Fruit fly (Drosophila melanogaster) whole organism, embryonic: Measurements from ENCODE around the gene Pcmt.

Experiments used
- CG10462 ChIP-seq: fragments of 200-800 bp; sonication (Bioruptor generic); optimal IDR thresholded peaks from 2 replicates; lab custom pipeline; 2016; ENCODE audit warnings: missing biosample characterization, missing genetic modification characterization
- CG10654 ChIP-seq: fragments of 200-800 bp; sonication (Bioruptor generic); optimal IDR thresholded peaks from 2 replicates; lab custom pipeline; 2016; ENCODE audit warnings: missing biosample characterization, missing genetic modification characterization
- CG10979 ChIP-seq: fragments of 200-800 bp; sonication (Bioruptor generic); optimal IDR thresholded peaks from 2 replicates; lab custom pipeline; 2018; ENCODE audit warnings: missing biosample characterization, mild to moderate bottlenecking, missing genetic modification characterization, moderate library complexity
- CG12219 ChIP-seq: fragments of 200-800 bp; sonication (Bioruptor generic); optimal IDR thresholded peaks from 3 replicates; lab custom pipeline; 2018; ENCODE audit warnings: missing biosample characterization, mild to moderate bottlenecking, missing genetic modification characterization
- CG14441 ChIP-seq: fragments of 200-800 bp; sonication (Bioruptor generic); IDR thresholded peaks from 2 replicates; pipeline ENCODE4 v1.3.6; 2022; ENCODE audit warnings: missing biosample characterization, missing genetic modification characterization
- CG14710 ChIP-seq: fragments of 200-800 bp; sonication (Bioruptor generic); optimal IDR thresholded peaks from 3 replicates; lab custom pipeline; 2019; ENCODE audit warnings: missing biosample characterization, mild to moderate bottlenecking, missing genetic modification characterization, moderate library complexity
- CG15073 ChIP-seq: fragments of 200-800 bp; sonication (Bioruptor generic); optimal IDR thresholded peaks from 2 replicates; lab custom pipeline; 2016; ENCODE audit warnings: missing biosample characterization, missing genetic modification characterization
- CG17829 ChIP-seq: fragments of 200-800 bp; optimal IDR thresholded peaks from 2 replicates; lab custom pipeline; 2019; ENCODE audit warnings: missing biosample characterization, mild to moderate bottlenecking, missing genetic modification characterization, moderate library complexity
- CG31365 ChIP-seq: fragments of 200-800 bp; sonication (Bioruptor generic); optimal IDR thresholded peaks from 2 replicates; lab custom pipeline; 2018; ENCODE audit warnings: missing biosample characterization, mild to moderate bottlenecking, missing genetic modification characterization
- CG34422 ChIP-seq: fragments of 200-800 bp; sonication (Bioruptor generic); IDR thresholded peaks from 3 replicates; pipeline ENCODE4 v1.3.6; 2022; ENCODE audit warnings: missing biosample characterization, missing genetic modification characterization
- CG4617 ChIP-seq: fragments of 200-800 bp; sonication (Bioruptor generic); optimal IDR thresholded peaks from 3 replicates; lab custom pipeline; 2016; ENCODE audit warnings: missing biosample characterization, missing genetic modification characterization, borderline replicate concordance
- CG6254 ChIP-seq: fragments of 200-800 bp; sonication (Bioruptor generic); optimal IDR thresholded peaks from 3 replicates; lab custom pipeline; 2017; ENCODE audit warnings: mild to moderate bottlenecking, missing biosample characterization, missing genetic modification reagents, missing genetic modification characterization
- CG6654 ChIP-seq: fragments of 200-800 bp; sonication (Bioruptor generic); optimal IDR thresholded peaks from 2 replicates; lab custom pipeline; 2017; ENCODE audit warnings: missing biosample characterization, mild to moderate bottlenecking, missing genetic modification characterization
- CG7839 ChIP-seq: fragments of 200-800 bp; sonication (Bioruptor generic); optimal IDR thresholded peaks from 3 replicates; lab custom pipeline; 2018; ENCODE audit warnings: missing biosample characterization, mild to moderate bottlenecking, missing genetic modification characterization, moderate library complexity
- Dbx ChIP-seq: fragments of 200-800 bp; sonication (Bioruptor generic); IDR thresholded peaks from 3 replicates; pipeline ENCODE4 v1.3.6; 2022; ENCODE audit warnings: missing biosample characterization, missing genetic modification characterization
- Dip2 ChIP-seq: fragments of 200-800 bp; sonication (Bioruptor generic); IDR thresholded peaks from 2 replicates; pipeline ENCODE4 v1.3.6; 2022; ENCODE audit warnings: missing biosample characterization, missing genetic modification characterization
- H15 ChIP-seq: fragments of 200-800 bp; sonication (Bioruptor generic); IDR thresholded peaks from 3 replicates; pipeline ENCODE4 v1.3.6; 2022; ENCODE audit warnings: missing biosample characterization, missing genetic modification characterization
- H2.0 ChIP-seq: fragments of 200-800 bp; sonication (Bioruptor generic); IDR thresholded peaks from 2 replicates; pipeline ENCODE4 v1.3.6; 2022; ENCODE audit warnings: missing biosample characterization, missing genetic modification characterization
- HLH54F ChIP-seq: fragments of 200-800 bp; sonication (Bioruptor generic); optimal IDR thresholded peaks from 3 replicates; lab custom pipeline; 2016; ENCODE audit warnings: missing biosample characterization, missing genetic modification characterization
- HLHmδ ChIP-seq: fragments of 200-800 bp; sonication (Bioruptor generic); optimal IDR thresholded peaks from 2 replicates; lab custom pipeline; 2018; ENCODE audit warnings: missing biosample characterization, mild to moderate bottlenecking, missing genetic modification characterization, moderate library complexity
- Hmr ChIP-seq: fragments of 200-800 bp; sonication (Bioruptor generic); optimal IDR thresholded peaks from 3 replicates; lab custom pipeline; 2017; ENCODE audit warnings: mild to moderate bottlenecking, missing biosample characterization, missing genetic modification reagents, missing genetic modification characterization
- Hr51 ChIP-seq, 2 experiments: fragments of 200-800 bp; sonication (Bioruptor generic); optimal IDR thresholded peaks; 2 replicates in 1 of 2; 3 replicates in 1 of 2; lab custom pipeline; 2016 to 2018; ENCODE audit warnings: missing biosample characterization in 2 of 2, missing genetic modification characterization in 2 of 2, mild to moderate bottlenecking in 1 of 2, moderate library complexity in 1 of 2
- Lpt ChIP-seq: fragments of >200 bp; optimal IDR thresholded peaks from 2 replicates; lab custom pipeline; 2018; ENCODE audit warnings: missing biosample characterization, missing genetic modification characterization
- NK7.1 ChIP-seq: fragments of 200-800 bp; sonication (Bioruptor generic); optimal IDR thresholded peaks from 3 replicates; lab custom pipeline; 2016; ENCODE audit warnings: missing biosample characterization, missing genetic modification characterization
- Poxn ChIP-seq: fragments of 200-800 bp; sonication (Bioruptor generic); IDR thresholded peaks from 2 replicates; pipeline ENCODE4 v1.3.6; 2022; ENCODE audit warnings: missing biosample characterization, missing genetic modification characterization
- Sox102F ChIP-seq: fragments of 200-800 bp; sonication (Bioruptor generic); optimal IDR thresholded peaks from 2 replicates; lab custom pipeline; 2018; ENCODE audit warnings: missing biosample characterization, mild to moderate bottlenecking, missing genetic modification characterization, moderate library complexity
- ab ChIP-seq: fragments of 200-800 bp; sonication (Bioruptor generic); optimal IDR thresholded peaks from 2 replicates; lab custom pipeline; 2016; ENCODE audit warnings: missing biosample characterization, missing genetic modification characterization
- ash1 ChIP-seq: fragments of 200-800 bp; sonication (Bioruptor generic); optimal IDR thresholded peaks from 2 replicates; lab custom pipeline; 2018; ENCODE audit warnings: missing biosample characterization, mild to moderate bottlenecking, missing genetic modification characterization
- br ChIP-seq: fragments of >200 bp; optimal IDR thresholded peaks from 2 replicates; lab custom pipeline; 2017
- cato ChIP-seq: fragments of 200-800 bp; sonication (Bioruptor generic); optimal IDR thresholded peaks from 2 replicates; lab custom pipeline; 2016; ENCODE audit warnings: missing biosample characterization, missing genetic modification characterization, borderline replicate concordance
- chn ChIP-seq: fragments of 200-800 bp; sonication (Bioruptor generic); optimal IDR thresholded peaks from 2 replicates; lab custom pipeline; 2016; ENCODE audit warnings: missing biosample characterization, missing genetic modification characterization
- da ChIP-seq: fragments of 200-800 bp; sonication (Bioruptor generic); optimal IDR thresholded peaks from 2 replicates; lab custom pipeline; 2016; ENCODE audit warnings: missing biosample characterization, missing genetic modification characterization
- dati ChIP-seq: fragments of 200-800 bp; sonication (Bioruptor generic); IDR thresholded peaks from 2 replicates; pipeline ENCODE4 v1.3.6; 2022; ENCODE audit warnings: missing biosample characterization, missing genetic modification characterization
- disco-r ChIP-seq: fragments of 200-800 bp; sonication (Bioruptor generic); optimal IDR thresholded peaks from 2 replicates; lab custom pipeline; 2016; ENCODE audit warnings: missing biosample characterization, missing genetic modification characterization
- emc ChIP-seq: fragments of 200-800 bp; sonication (Bioruptor generic); optimal IDR thresholded peaks from 2 replicates; lab custom pipeline; 2016; ENCODE audit warnings: missing biosample characterization, missing genetic modification characterization
- fd64A ChIP-seq: fragments of 200-800 bp; sonication (Bioruptor generic); optimal IDR thresholded peaks from 3 replicates; lab custom pipeline; 2018; ENCODE audit warnings: missing biosample characterization, mild to moderate bottlenecking, missing genetic modification characterization
- ham ChIP-seq: fragments of 200-800 bp; sonication (Bioruptor generic); IDR thresholded peaks from 2 replicates; pipeline ENCODE4 v1.3.6; 2022; ENCODE audit warnings: missing biosample characterization, missing genetic modification characterization
- ind ChIP-seq: fragments of 200-800 bp; sonication (Bioruptor generic); optimal IDR thresholded peaks from 3 replicates; lab custom pipeline; 2016; ENCODE audit warnings: missing biosample characterization, missing genetic modification characterization
- insv ChIP-seq, 2 experiments: fragments of 200-800 bp; sonication (Bioruptor generic); optimal IDR thresholded peaks; 3 replicates each; lab custom pipeline; 2016 to 2018; ENCODE audit warnings: missing biosample characterization in 2 of 2, missing genetic modification characterization in 2 of 2
- kah ChIP-seq: fragments of 200-800 bp; sonication (Bioruptor generic); optimal IDR thresholded peaks from 2 replicates; lab custom pipeline; 2018; ENCODE audit warnings: missing biosample characterization, mild to moderate bottlenecking, missing genetic modification characterization
- klu ChIP-seq: fragments of 200-800 bp; sonication (Bioruptor generic); IDR thresholded peaks from 2 replicates; pipeline ENCODE4 v1.3.6; 2022; ENCODE audit warnings: missing biosample characterization, missing genetic modification characterization
- kni ChIP-seq: fragments of 200-800 bp; sonication (Bioruptor generic); optimal IDR thresholded peaks from 3 replicates; lab custom pipeline; 2017; ENCODE audit warnings: mild to moderate bottlenecking, missing biosample characterization, missing genetic modification reagents, missing genetic modification characterization
- lov ChIP-seq, 2 experiments: fragments of 200-800 bp in 1 of 2; fragments of >200 bp in 1 of 2; sonication (Bioruptor generic) in 1 of 2; IDR thresholded peaks in 1 of 2; optimal IDR thresholded peaks in 1 of 2; 2 replicates in 1 of 2; 3 replicates in 1 of 2; pipeline versions ENCODE4 v1.3.6 to Lab custom; 2017 to 2022; ENCODE audit warnings: missing biosample characterization in 1 of 2, missing genetic modification characterization in 1 of 2
- nmo ChIP-seq: fragments of 200-800 bp; sonication (Bioruptor generic); optimal IDR thresholded peaks from 2 replicates; lab custom pipeline; 2018; ENCODE audit warnings: missing biosample characterization, mild to moderate bottlenecking, missing genetic modification characterization, moderate library complexity
- peb ChIP-seq: fragments of 200-800 bp; sonication (Bioruptor generic); IDR thresholded peaks from 2 replicates; pipeline ENCODE4 v1.3.6; 2022; ENCODE audit warnings: missing biosample characterization, missing genetic modification characterization
- pho ChIP-seq: fragments of 200-800 bp; sonication (Bioruptor generic); optimal IDR thresholded peaks from 2 replicates; lab custom pipeline; 2016; ENCODE audit warnings: missing biosample characterization, missing genetic modification characterization
- shn ChIP-seq: fragments of 200-800 bp; sonication (Bioruptor generic); optimal IDR thresholded peaks from 3 replicates; lab custom pipeline; 2016; ENCODE audit warnings: missing biosample characterization, missing genetic modification characterization
- sima ChIP-seq: fragments of 200-800 bp; sonication (Bioruptor generic); optimal IDR thresholded peaks from 2 replicates; lab custom pipeline; 2016; ENCODE audit warnings: missing biosample characterization, missing genetic modification characterization
- so ChIP-seq: fragments of 200-800 bp; sonication (Bioruptor generic); IDR thresholded peaks from 3 replicates; pipeline ENCODE4 v1.3.6; 2022; ENCODE audit warnings: missing biosample characterization, missing genetic modification characterization
- ssp ChIP-seq: fragments of 200-800 bp; sonication (Bioruptor generic); IDR thresholded peaks from 2 replicates; pipeline ENCODE4 v1.3.6; 2022; ENCODE audit warnings: missing biosample characterization, missing genetic modification characterization
- trh ChIP-seq: fragments of 200-800 bp; sonication (Bioruptor generic); optimal IDR thresholded peaks from 2 replicates; lab custom pipeline; 2016; ENCODE audit warnings: missing biosample characterization, missing genetic modification characterization

Gene Pcmt

DNA sequence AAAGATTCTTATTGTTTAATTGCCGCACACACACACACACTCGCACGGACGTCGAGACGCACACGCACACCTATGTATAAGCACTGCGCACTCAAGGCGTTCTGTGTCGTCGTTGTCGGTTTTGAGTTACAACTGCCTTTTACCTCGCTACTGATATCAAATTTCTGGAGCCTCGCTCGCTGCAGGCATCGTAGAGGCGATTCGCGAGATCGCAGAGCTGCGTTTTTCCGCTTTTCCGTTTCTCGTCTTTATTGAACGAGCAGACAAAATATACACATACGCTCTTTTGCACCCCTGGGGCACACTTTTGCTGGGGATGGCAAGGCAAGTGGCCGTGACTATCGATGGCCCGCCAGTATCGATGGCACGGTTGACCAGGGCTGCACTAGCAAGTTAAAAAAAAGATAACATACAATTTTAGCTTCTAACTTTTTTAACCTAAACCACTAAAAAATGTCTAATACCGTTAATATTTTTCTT, 6.6 kb downstream of the Pcmt start, which contains the start of gene CG2519 (continued):
- TF ChIP-seq CG4617 (peak; percentile 86), CG10462 (GFP tag; lab: Kevin White, UChicago) (peak; percentile 15), HLHmδ (GFP tag; lab: Kevin White, UChicago) (no peak), H2.0 (peak; percentile 52), lov (optimal IDR thresholded peaks at IDR 0.05; lab: Kevin White, UChicago) (no peak), lov (GFP tag; IDR thresholded peaks at IDR 0.05; lab: Robert Waterston, UW) (0 out of 3 replicates have a peak, but pooled peaks have one; percentile 53), HLH54F (GFP tag; lab: Kevin White, UChicago) (peak; percentile 69), Hmr (no peak), CG14710 (tag; lab: Kevin White, UChicago) (peak; percentile 82), kah (GFP tag; lab: Kevin White, UChicago) (peak; percentile 56), CG31365 (tag; lab: Kevin White, UChicago) (no peak), br (lab: Kevin White, UChicago) (no peak), Dip2 (no peak), CG14441 (no peak; the same call in 1 of the 2 replicates), da (GFP tag; lab: Kevin White, UChicago) (peak; percentile 53), klu (GFP tag; lab: Robert Waterston, UW) (no peak), pho (GFP tag; lab: Kevin White, UChicago) (peak; percentile 77), CG6654 (GFP tag; lab: Kevin White, UChicago) (no peak), shn (GFP tag; lab: Kevin White, UChicago) (peak; percentile 65), chn (GFP tag; lab: Kevin White, UChicago) (peak; percentile 62), insv (GFP tag; optimal IDR thresholded peaks at IDR 0.05; lab: Kevin White, UChicago) (peak in 1 of 2 experiments; percentile 42), Poxn (GFP tag; lab: Robert Waterston, UW) (no peak), sima (GFP tag; lab: Kevin White, UChicago) (no peak), dati (GFP tag; lab: Robert Waterston, UW) (peak; percentile 55; the same call in 1 of the 2 replicates), Sox102F (GFP tag; lab: Kevin White, UChicago) (no peak), H15 (GFP tag; lab: Robert Waterston, UW) (peak; percentile 45; the same call in 1 of the 3 replicates), CG34422 (peak; percentile 87), CG12219 (GFP tag; lab: Kevin White, UChicago) (no peak), CG17829 (peak; percentile 61), ham (no peak), CG15073 (GFP tag; lab: Kevin White, UChicago) (no peak), emc (GFP tag; lab: Kevin White, UChicago) (peak; percentile 47), peb (GFP tag; lab: Robert Waterston, UW) (no peak), trh (peak; percentile 41), ssp (GFP tag; lab: Robert Waterston, UW) (0 out of 2 replicates have a peak, but pooled peaks have one; percentile 29), cato (GFP tag; lab: Kevin White, UChicago) (no peak), ash1 (GFP tag; lab: Kevin White, UChicago) (no peak), Dbx (GFP tag; lab: Robert Waterston, UW) (peak; percentile 71), CG10979 (peak; percentile 43), ab (no peak), CG6254 (GFP tag; lab: Kevin White, UChicago) (peak; percentile 21), NK7.1 (GFP tag; lab: Kevin White, UChicago) (no peak), Hr51 (GFP tag; optimal IDR thresholded peaks at IDR 0.05; lab: Kevin White, UChicago) (peak in 1 of 2 experiments; percentile 51), disco-r (GFP tag; lab: Kevin White, UChicago) (no peak), fd64A (GFP tag; lab: Kevin White, UChicago) (no peak), CG10654 (peak; percentile 22), Lpt (GFP tag; lab: Kevin White, UChicago) (no peak), CG7839 (tag; lab: Kevin White, UChicago) (no peak), so (GFP tag; lab: Robert Waterston, UW) (peak; percentile 61; the same call in 2 of the 3 replicates), kni (no peak), ind (GFP tag; lab: Kevin White, UChicago) (peak; percentile 55), nmo (no peak)
